Worm (Caenorhabditis elegans) whole organism, young adult: ENCODE measurements around the gene fbxa-99.

Source experiments
- F55B11.4 ChIP-seq: sonication (generic microtip); optimal IDR thresholded peaks from 2 replicates; lab custom pipeline; 2016; ENCODE audit warnings: missing compliant biosample characterization, missing genetic modification characterization, borderline replicate concordance; ENCODE audit not compliant: insufficient read depth
- K11D2.4 ChIP-seq: fragments of 200-800 bp; sonication (Bioruptor generic); IDR thresholded peaks from 2 replicates; pipeline ENCODE4 v1.3.6; 2022; ENCODE audit warnings: missing genetic modification reagents, missing genetic modification characterization, missing compliant biosample characterization
- Y95B8A.8 ChIP-seq: fragments of 200-800 bp; sonication (Bioruptor generic); IDR thresholded peaks from 2 replicates; pipeline ENCODE4 v1.3.6; 2022; ENCODE audit warnings: missing genetic modification reagents, missing genetic modification characterization, missing compliant biosample characterization
- ama-1 ChIP-seq, 3 experiments: fragments of 150-350 bp in 1 of 3; sonication (generic microtip) in 2 of 3; optimal IDR thresholded peaks; 2 replicates each; lab custom pipeline; 2014 to 2018; ENCODE audit warnings: missing biosample characterization in 2 of 3, missing genetic modification characterization in 2 of 3, missing genetic modification reagents in 2 of 3
- aptf-3 ChIP-seq: fragments of 200-800 bp; sonication (Bioruptor generic); IDR thresholded peaks from 2 replicates; pipeline ENCODE4 v1.3.6; 2022; ENCODE audit warnings: missing genetic modification characterization, missing compliant biosample characterization
- ceh-100 ChIP-seq: fragments of 200-800 bp; sonication (Bioruptor generic); IDR thresholded peaks from 2 replicates; pipeline ENCODE4 v1.3.6; 2022; ENCODE audit warnings: missing genetic modification reagents, missing genetic modification characterization, missing compliant biosample characterization
- ets-4 ChIP-seq: fragments of 200-800 bp; sonication (Bioruptor generic); optimal IDR thresholded peaks from 2 replicates; lab custom pipeline; 2018; ENCODE audit warnings: mild to moderate bottlenecking, missing genetic modification characterization, missing compliant biosample characterization
- hmg-1.2 ChIP-seq: fragments of 200-800 bp; sonication (Bioruptor generic); IDR thresholded peaks from 2 replicates; pipeline ENCODE4 v1.3.6; 2022; ENCODE audit warnings: missing genetic modification reagents, missing genetic modification characterization, missing compliant biosample characterization
- madf-10 ChIP-seq: sonication (generic microtip); optimal IDR thresholded peaks from 2 replicates; lab custom pipeline; 2016; ENCODE audit warnings: mild to moderate bottlenecking, missing genetic modification characterization, missing compliant biosample characterization

- TF ChIP-seq madf-10 (tag; lab: Kevin White, UChicago) (no peak), ama-1 (optimal IDR thresholded peaks at IDR 0.05; lab: Kevin White, UChicago) (no peak), ama-1 (GFP tag; optimal IDR thresholded peaks at IDR 0.05; lab: Kevin White, UChicago) (no peak), Y95B8A.8 (no peak), K11D2.4 (GFP tag; lab: Robert Waterston, UW) (no peak), ets-4 (GFP tag; lab: Kevin White, UChicago) (no peak), F55B11.4 (tag; lab: Kevin White, UChicago) (no peak), ceh-100 (GFP tag; lab: Robert Waterston, UW) (no peak), hmg-1.2 (GFP tag; lab: Robert Waterston, UW) (no peak), aptf-3 (GFP tag; lab: Robert Waterston, UW) (no peak)
Observed at ce11 chrV:15996655-15997186, 14.1 kb upstream of the fbxa-99 start, which contains the start of the genes C06C6.9 and C06C6.8.
